Fruit fly (Drosophila melanogaster) whole organism, wandering third instar larva: ENCODE data around the gene CstF50.

Experiments used
- Abd-B ChIP-seq: fragments of >200 bp; optimal IDR thresholded peaks from 2 replicates; lab custom pipeline; 2017; ENCODE audit warnings: missing biosample characterization, missing genetic modification characterization
- CG9705 ChIP-seq: fragments of 200-800 bp; sonication (Bioruptor generic); optimal IDR thresholded peaks from 2 replicates; lab custom pipeline; 2018; ENCODE audit warnings: missing biosample characterization, mild to moderate bottlenecking, missing genetic modification characterization
- Dfd ChIP-seq: fragments of >200 bp; optimal IDR thresholded peaks from 2 replicates; lab custom pipeline; 2017; ENCODE audit warnings: missing biosample characterization, missing genetic modification characterization
- Dif ChIP-seq: fragments of 200-275, 200-300 bp; sonication (Bioruptor generic); optimal IDR thresholded peaks from 2 replicates; lab custom pipeline; 2018; ENCODE audit warnings: missing biosample characterization, missing genetic modification characterization; ENCODE audit not compliant: partially characterized antibody
- GATAd ChIP-seq: sonication (Bioruptor generic); optimal IDR thresholded peaks from 2 replicates; lab custom pipeline; 2016; ENCODE audit warnings: missing biosample characterization, missing genetic modification characterization
- HLH106 ChIP-seq: fragments of 200-800 bp; optimal IDR thresholded peaks from 3 replicates; lab custom pipeline; 2019; ENCODE audit warnings: missing biosample characterization, mild to moderate bottlenecking, missing genetic modification characterization, moderate library complexity
- Hnf4 ChIP-seq: fragments of 200-800 bp; sonication (Bioruptor generic); optimal IDR thresholded peaks from 2 replicates; lab custom pipeline; 2016; ENCODE audit warnings: missing biosample characterization, mild to moderate bottlenecking, missing genetic modification characterization
- Hr78 ChIP-seq: fragments of >200 bp; optimal IDR thresholded peaks from 2 replicates; lab custom pipeline; 2017; ENCODE audit warnings: missing biosample characterization, missing genetic modification characterization
- Hr83 ChIP-seq: fragments of 200-300 bp; sonication (Bioruptor generic); optimal IDR thresholded peaks from 2 replicates; lab custom pipeline; 2016; ENCODE audit warnings: missing biosample characterization, mild to moderate bottlenecking, missing genetic modification characterization, moderate library complexity; ENCODE audit not compliant: poor library complexity, severe bottlenecking
- Jra ChIP-seq: sonication (Bioruptor generic); optimal IDR thresholded peaks from 2 replicates; lab custom pipeline; 2016; ENCODE audit warnings: missing biosample characterization, missing genetic modification characterization
- Mio ChIP-seq: sonication (Bioruptor generic); optimal IDR thresholded peaks from 2 replicates; lab custom pipeline; 2016; ENCODE audit warnings: missing biosample characterization, missing genetic modification characterization
- Myc ChIP-seq: fragments of >200 bp; optimal IDR thresholded peaks from 2 replicates; lab custom pipeline; 2017
- N ChIP-seq: fragments of >200 bp; optimal IDR thresholded peaks from 2 replicates; lab custom pipeline; 2018; ENCODE audit warnings: missing biosample characterization, missing external identifiers, missing genetic modification characterization
- OdsH ChIP-seq: fragments of 200-800 bp; sonication (Bioruptor generic); optimal IDR thresholded peaks from 2 replicates; lab custom pipeline; 2016; ENCODE audit warnings: missing biosample characterization, mild to moderate bottlenecking, missing genetic modification characterization
- Rel ChIP-seq, 2 experiments: fragments of 200-800 bp; sonication (Bioruptor generic) in 1 of 2; optimal IDR thresholded peaks; 2 replicates in 1 of 2; 3 replicates in 1 of 2; lab custom pipeline; 2016 to 2019; ENCODE audit warnings: mild to moderate bottlenecking in 2 of 2, missing biosample characterization in 2 of 2, missing genetic modification characterization in 2 of 2, moderate library complexity in 1 of 2
- Sp1 ChIP-seq: fragments of 200-800 bp; sonication (Bioruptor generic); optimal IDR thresholded peaks from 3 replicates; lab custom pipeline; 2019; ENCODE audit warnings: missing biosample characterization, mild to moderate bottlenecking, missing genetic modification characterization, moderate library complexity
- Vsx2 ChIP-seq: fragments of 200-300, 225-300 bp; sonication (Bioruptor generic); optimal IDR thresholded peaks from 2 replicates; lab custom pipeline; 2018; ENCODE audit warnings: missing biosample characterization, missing genetic modification characterization; ENCODE audit not compliant: partially characterized antibody
- br ChIP-seq: fragments of 200-800 bp; sonication (Bioruptor generic); optimal IDR thresholded peaks from 2 replicates; lab custom pipeline; 2016; ENCODE audit warnings: missing biosample characterization, missing genetic modification characterization
- brk ChIP-seq: fragments of 200-800 bp; sonication (Bioruptor generic); optimal IDR thresholded peaks from 2 replicates; lab custom pipeline; 2016; ENCODE audit warnings: missing biosample characterization, mild to moderate bottlenecking, missing genetic modification characterization
- dl ChIP-seq, 2 experiments: fragments of 175-275, 200-275 bp in 1 of 2; fragments of 200-275 bp in 1 of 2; sonication (Bioruptor generic); optimal IDR thresholded peaks; lab custom pipeline; 2018; ENCODE audit warnings: mild to moderate bottlenecking in 2 of 2, missing biosample characterization in 2 of 2, missing genetic modification characterization in 2 of 2, moderate library complexity in 2 of 2; ENCODE audit not compliant: partially characterized antibody in 2 of 2, insufficient read depth in 1 of 2
- dmrt93B ChIP-seq: fragments of 200-800 bp; sonication (Bioruptor generic); optimal IDR thresholded peaks from 2 replicates; lab custom pipeline; 2018; ENCODE audit warnings: missing biosample characterization, mild to moderate bottlenecking, missing genetic modification characterization
- dsf ChIP-seq: sonication (Bioruptor generic); optimal IDR thresholded peaks from 2 replicates; lab custom pipeline; 2016; ENCODE audit warnings: missing biosample characterization, missing genetic modification characterization, borderline replicate concordance
- ey ChIP-seq: fragments of 200-800 bp; sonication (Bioruptor generic); optimal IDR thresholded peaks from 2 replicates; lab custom pipeline; 2016; ENCODE audit warnings: missing biosample characterization, missing genetic modification characterization
- foxo ChIP-seq, 2 experiments: fragments of 200-800 bp; sonication (Bioruptor generic); optimal IDR thresholded peaks; 2 replicates in 1 of 2; 3 replicates in 1 of 2; lab custom pipeline; 2016 to 2017; ENCODE audit warnings: missing biosample characterization in 2 of 2, missing genetic modification characterization in 2 of 2
- fru ChIP-seq: fragments of 200-800 bp; sonication (Bioruptor generic); optimal IDR thresholded peaks from 3 replicates; lab custom pipeline; 2016; ENCODE audit warnings: missing biosample characterization, mild to moderate bottlenecking, missing genetic modification characterization
- h ChIP-seq: fragments of 200-800 bp; sonication (Bioruptor generic); optimal IDR thresholded peaks from 3 replicates; lab custom pipeline; 2016; ENCODE audit warnings: missing biosample characterization, mild to moderate bottlenecking, missing genetic modification characterization
- jim ChIP-seq: fragments of 175-275, 200-325 bp; sonication (Bioruptor generic); optimal IDR thresholded peaks from 2 replicates; lab custom pipeline; 2016; ENCODE audit warnings: missing biosample characterization, mild to moderate bottlenecking, missing genetic modification characterization
- lola ChIP-seq: fragments of >200 bp; optimal IDR thresholded peaks from 2 replicates; lab custom pipeline; 2017; ENCODE audit warnings: missing biosample characterization, missing genetic modification characterization
- psq ChIP-seq: fragments of 200-800 bp; sonication (Bioruptor generic); optimal IDR thresholded peaks from 3 replicates; lab custom pipeline; 2017; ENCODE audit warnings: missing biosample characterization, mild to moderate bottlenecking, missing genetic modification characterization, moderate library complexity
- rgr ChIP-seq: fragments of 200-800 bp; sonication (Bioruptor generic); optimal IDR thresholded peaks from 3 replicates; lab custom pipeline; 2016; ENCODE audit warnings: missing biosample characterization, mild to moderate bottlenecking, missing genetic modification characterization
- sage ChIP-seq: fragments of 200-800 bp; sonication (Bioruptor generic); optimal IDR thresholded peaks from 2 replicates; lab custom pipeline; 2016; ENCODE audit warnings: missing biosample characterization, mild to moderate bottlenecking, missing genetic modification characterization
- sv ChIP-seq: fragments of 200-800 bp; sonication (Bioruptor generic); optimal IDR thresholded peaks from 3 replicates; lab custom pipeline; 2016; ENCODE audit warnings: missing biosample characterization, missing genetic modification characterization
- tai ChIP-seq: sonication (Bioruptor generic); optimal IDR thresholded peaks from 2 replicates; lab custom pipeline; 2016; ENCODE audit warnings: missing biosample characterization, missing genetic modification characterization
- usp ChIP-seq: fragments of >200 bp; optimal IDR thresholded peaks from 2 replicates; lab custom pipeline; 2017; ENCODE audit warnings: missing biosample characterization, missing genetic modification characterization

CstF50 gene

dm6 chr3R:31721466-31721865, 15.3 kb downstream of the CstF50 start:
- no peak for TF ChIP-seq Abd-B
- no peak for TF ChIP-seq jim
- TF ChIP-seq Myc: no peak
- no peak for TF ChIP-seq tai
- TF ChIP-seq CG9705 (GFP tag; lab: Kevin White, UChicago): no peak
- no peak for TF ChIP-seq psq
- TF ChIP-seq Dfd (GFP tag; lab: Kevin White, UChicago): no peak
- TF ChIP-seq N (GFP tag; lab: Kevin White, UChicago): no peak
- TF ChIP-seq br (GFP tag; lab: Kevin White, UChicago): no peak
- no peak for TF ChIP-seq brk (GFP tag; lab: Kevin White, UChicago)
- no peak for TF ChIP-seq sv

- TF ChIP-seq N (GFP tag; lab: Kevin White, UChicago) (no peak), Myc (no peak), dl (GFP tag; optimal IDR thresholded peaks at IDR 0.05; lab: Kevin White, UChicago; ENCODE audit: insufficient read depth in 1 of 2, partially characterized antibody in 2 of 2) (no peak), lola (GFP tag; lab: Kevin White, UChicago) (no peak), fru (GFP tag; lab: Kevin White, UChicago) (no peak), Dif (GFP tag; lab: Kevin White, UChicago) (no peak), Hr78 (GFP tag; lab: Kevin White, UChicago) (no peak), HLH106 (tag; lab: Kevin White, UChicago) (no peak), dmrt93B (no peak), Jra (GFP tag; lab: Kevin White, UChicago) (no peak), rgr (GFP tag; lab: Kevin White, UChicago) (no peak), sage (GFP tag; lab: Kevin White, UChicago) (no peak), psq (no peak), Hr83 (GFP tag; lab: Kevin White, UChicago) (no peak), GATAd (no peak), h (no peak), OdsH (no peak), dsf (GFP tag; lab: Kevin White, UChicago) (no peak), foxo (GFP tag; optimal IDR thresholded peaks at IDR 0.05; lab: Kevin White, UChicago) (no peak), tai (no peak)
These were observed 16.7 kb downstream of the CstF50 start for dm6 chr3R:31720112-31720511.

dm6 chr3R:31719497-31719896, 17.3 kb downstream of the CstF50 start:
- TF ChIP-seq lola (GFP tag; lab: Kevin White, UChicago): no peak
- no peak for TF ChIP-seq Hr78 (GFP tag; lab: Kevin White, UChicago)
- TF ChIP-seq ey: no peak
- TF ChIP-seq Sp1 (GFP tag; lab: Kevin White, UChicago): no peak
- no peak for TF ChIP-seq dsf (GFP tag; lab: Kevin White, UChicago)
- no peak for TF ChIP-seq Hnf4 (GFP tag; lab: Kevin White, UChicago)
- no peak for TF ChIP-seq Dfd (GFP tag; lab: Kevin White, UChicago)
- no peak for TF ChIP-seq CG9705 (GFP tag; lab: Kevin White, UChicago)
- no peak for TF ChIP-seq usp (GFP tag; lab: Kevin White, UChicago)
- TF ChIP-seq Hr83 (GFP tag; lab: Kevin White, UChicago): no peak
- no peak for TF ChIP-seq tai
- no peak for TF ChIP-seq GATAd
- no peak for TF ChIP-seq jim
- no peak for TF ChIP-seq foxo (GFP tag; optimal IDR thresholded peaks at IDR 0.05; lab: Kevin White, UChicago)
- TF ChIP-seq OdsH: no peak
- no peak for TF ChIP-seq dmrt93B
- TF ChIP-seq N (GFP tag; lab: Kevin White, UChicago): no peak
- no peak for TF ChIP-seq psq
- TF ChIP-seq Vsx2 (GFP tag; lab: Kevin White, UChicago): no peak
- no peak for TF ChIP-seq Rel (GFP tag; optimal IDR thresholded peaks at IDR 0.05; lab: Kevin White, UChicago)
- TF ChIP-seq Rel (tag; optimal IDR thresholded peaks at IDR 0.05; lab: Kevin White, UChicago): no peak

dm6 chr3R:31718967-31719366, 17.8 kb downstream of the CstF50 start:
- TF ChIP-seq Mio (no peak), Vsx2 (GFP tag; lab: Kevin White, UChicago) (no peak), Sp1 (GFP tag; lab: Kevin White, UChicago) (no peak), fru (GFP tag; lab: Kevin White, UChicago) (no peak), sv (no peak), Dif (GFP tag; lab: Kevin White, UChicago) (no peak), Abd-B (no peak), OdsH (no peak), GATAd (no peak), foxo (GFP tag; optimal IDR thresholded peaks at IDR 0.05; lab: Kevin White, UChicago) (no peak), usp (GFP tag; lab: Kevin White, UChicago) (no peak), tai (no peak)
